Worm (Caenorhabditis elegans) whole organism, L4/young adult: Measurements from ENCODE around the gene ttc-36.
"Not testable (repeated sequence)": the region's sequence is repeated elsewhere in the genome, so short reads cannot be mapped to it uniquely, and the experiment has no call there.

ENCODE experiments used
- dao-5 ChIP-seq: sonication (generic microtip); optimal IDR thresholded peaks from 2 replicates; lab custom pipeline; 2016; ENCODE audit warnings: missing genotype, missing genetic modification characterization, moderate library complexity, missing compliant biosample characterization
- him-1 ChIP-seq: sonication (generic microtip); optimal IDR thresholded peaks from 2 replicates; lab custom pipeline; 2016; ENCODE audit warnings: missing genotype, missing genetic modification reagents, missing genetic modification characterization, missing compliant biosample characterization

- not testable (repeated sequence) for TF ChIP-seq dao-5, him-1 (tag; lab: Kevin White, UChicago)
Observed at ce11 chrII:10033163-10033871, 3.3 kb downstream of the ttc-36 start, which contains the start of gene mtcu-2.
